Worm (Caenorhabditis elegans) whole organism, young adult: ENCODE measurements around the gene Y57A10A.27.

ENCODE experiments used
- gei-17 ChIP-seq: fragments of 200-800 bp; sonication (Bioruptor generic); optimal IDR thresholded peaks from 2 replicates; lab custom pipeline; 2018; ENCODE audit warnings: mild to moderate bottlenecking, missing genetic modification characterization, missing compliant biosample characterization
- madf-3 ChIP-seq: fragments of 200-800 bp; sonication (Bioruptor generic); IDR thresholded peaks from 2 replicates; pipeline ENCODE4 v1.3.6; 2022; ENCODE audit warnings: missing genetic modification reagents, missing genetic modification characterization, missing compliant biosample characterization

DNA sequence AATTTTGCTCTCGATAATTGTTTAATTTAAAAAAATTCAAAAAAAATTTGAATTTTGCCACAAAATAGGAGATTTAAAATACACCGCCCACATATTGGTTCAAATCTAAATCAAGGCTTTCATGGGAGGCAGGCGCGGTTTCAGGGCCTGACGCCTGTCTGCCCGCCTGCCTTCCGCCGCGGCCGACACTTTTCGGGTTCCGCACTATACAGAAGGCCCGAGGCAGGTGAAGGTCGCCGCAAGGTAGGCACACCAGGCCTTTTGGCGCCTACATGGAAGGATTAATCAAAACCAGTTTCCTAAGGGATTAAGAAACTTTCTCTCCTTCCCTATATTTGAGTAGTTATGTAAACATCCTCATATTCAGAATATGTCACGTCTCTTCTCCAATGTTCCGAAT is 32.3 kb downstream of the Y57A10A.27 start, which contains the start of gene Y57A10A.24:
- TF ChIP-seq gei-17 (no peak), madf-3 (GFP tag; lab: Robert Waterston, UW) (no peak)
